Worm (Caenorhabditis elegans) whole organism, L2 larva: ENCODE data around the gene C33D9.13.

Experiments used
- ama-1 ChIP-seq: fragments of 150-350 bp; optimal IDR thresholded peaks from 2 replicates; lab custom pipeline; 2018; ENCODE audit warnings: inconsistent platforms
- lin-13 ChIP-seq: fragments of 150-350 bp; optimal IDR thresholded peaks from 2 replicates; lab custom pipeline; 2014; ENCODE audit warnings: missing biosample characterization, missing genetic modification reagents, missing genetic modification characterization
- lsy-2 ChIP-seq, 2 experiments: fragments of 150-350 bp in 1 of 2; sonication (generic microtip) in 1 of 2; optimal IDR thresholded peaks; 2 replicates each; lab custom pipeline; 2014 to 2017; ENCODE audit warnings: missing biosample characterization in 2 of 2, missing genetic modification characterization in 2 of 2
- ztf-11 ChIP-seq: sonication (generic microtip); optimal IDR thresholded peaks from 2 replicates; lab custom pipeline; 2017; ENCODE audit warnings: missing biosample characterization, missing genetic modification characterization

ce11 chrIV:8764567-8764966, 20.5 kb downstream of the C33D9.13 start, which contains the start of gene cdc-50.B:
- no peak for TF ChIP-seq ztf-11 (tag; lab: Kevin White, UChicago)
- no peak for TF ChIP-seq lin-13
- no peak for TF ChIP-seq ama-1 (lab: Kevin White, UChicago)
- no peak for TF ChIP-seq lsy-2 (tag; optimal IDR thresholded peaks at IDR 0.05; lab: Kevin White, UChicago)
